Fruit fly (Drosophila melanogaster) whole organism, wandering third instar larva: ENCODE measurements around the gene CG7300.

ENCODE experiments used
- CrebA ChIP-seq: fragments of 200-800 bp; sonication (Bioruptor generic); optimal IDR thresholded peaks from 2 replicates; lab custom pipeline; 2016; ENCODE audit warnings: missing biosample characterization, mild to moderate bottlenecking, missing genetic modification characterization, borderline replicate concordance
- GATAd ChIP-seq: sonication (Bioruptor generic); optimal IDR thresholded peaks from 2 replicates; lab custom pipeline; 2016; ENCODE audit warnings: missing biosample characterization, missing genetic modification characterization
- Myc ChIP-seq: fragments of >200 bp; optimal IDR thresholded peaks from 2 replicates; lab custom pipeline; 2017
- dsf ChIP-seq: sonication (Bioruptor generic); optimal IDR thresholded peaks from 2 replicates; lab custom pipeline; 2016; ENCODE audit warnings: missing biosample characterization, missing genetic modification characterization, borderline replicate concordance

dm6 chr2L:10651313-10651712, 46.5 kb downstream of the CG7300 start, which contains the start of gene dbf:
- TF ChIP-seq Myc (lab: Kevin White, UChicago) (no peak), dsf (GFP tag; lab: Kevin White, UChicago) (no peak), GATAd (GFP tag; lab: Kevin White, UChicago) (no peak), CrebA (no peak)
